Fruit fly (Drosophila melanogaster) whole organism, wandering third instar larva: Measurements from ENCODE around the gene CG12320.

ENCODE experiments used
- Abd-B ChIP-seq: fragments of >200 bp; optimal IDR thresholded peaks from 2 replicates; lab custom pipeline; 2017; ENCODE audit warnings: missing biosample characterization, missing genetic modification characterization
- CG9705 ChIP-seq: fragments of 200-800 bp; sonication (Bioruptor generic); optimal IDR thresholded peaks from 2 replicates; lab custom pipeline; 2018; ENCODE audit warnings: missing biosample characterization, mild to moderate bottlenecking, missing genetic modification characterization
- Hr78 ChIP-seq: fragments of >200 bp; optimal IDR thresholded peaks from 2 replicates; lab custom pipeline; 2017; ENCODE audit warnings: missing biosample characterization, missing genetic modification characterization
- Hr83 ChIP-seq: fragments of 200-300 bp; sonication (Bioruptor generic); optimal IDR thresholded peaks from 2 replicates; lab custom pipeline; 2016; ENCODE audit warnings: missing biosample characterization, mild to moderate bottlenecking, missing genetic modification characterization, moderate library complexity; ENCODE audit not compliant: poor library complexity, severe bottlenecking
- Mio ChIP-seq: sonication (Bioruptor generic); optimal IDR thresholded peaks from 2 replicates; lab custom pipeline; 2016; ENCODE audit warnings: missing biosample characterization, missing genetic modification characterization
- Myc ChIP-seq: fragments of >200 bp; optimal IDR thresholded peaks from 2 replicates; lab custom pipeline; 2017
- OdsH ChIP-seq: fragments of 200-800 bp; sonication (Bioruptor generic); optimal IDR thresholded peaks from 2 replicates; lab custom pipeline; 2016; ENCODE audit warnings: missing biosample characterization, mild to moderate bottlenecking, missing genetic modification characterization
- Sp1 ChIP-seq: fragments of 200-800 bp; sonication (Bioruptor generic); optimal IDR thresholded peaks from 3 replicates; lab custom pipeline; 2019; ENCODE audit warnings: missing biosample characterization, mild to moderate bottlenecking, missing genetic modification characterization, moderate library complexity
- ey ChIP-seq: fragments of 200-800 bp; sonication (Bioruptor generic); optimal IDR thresholded peaks from 2 replicates; lab custom pipeline; 2016; ENCODE audit warnings: missing biosample characterization, missing genetic modification characterization
- pan ChIP-seq: fragments of >200 bp; optimal IDR thresholded peaks from 2 replicates; lab custom pipeline; 2017
- sage ChIP-seq: fragments of 200-800 bp; sonication (Bioruptor generic); optimal IDR thresholded peaks from 2 replicates; lab custom pipeline; 2016; ENCODE audit warnings: missing biosample characterization, mild to moderate bottlenecking, missing genetic modification characterization
- woc ChIP-seq: sonication (Bioruptor generic); optimal IDR thresholded peaks from 2 replicates; lab custom pipeline; 2016; ENCODE audit warnings: missing biosample characterization, mild to moderate bottlenecking, missing genetic modification characterization

DNA sequence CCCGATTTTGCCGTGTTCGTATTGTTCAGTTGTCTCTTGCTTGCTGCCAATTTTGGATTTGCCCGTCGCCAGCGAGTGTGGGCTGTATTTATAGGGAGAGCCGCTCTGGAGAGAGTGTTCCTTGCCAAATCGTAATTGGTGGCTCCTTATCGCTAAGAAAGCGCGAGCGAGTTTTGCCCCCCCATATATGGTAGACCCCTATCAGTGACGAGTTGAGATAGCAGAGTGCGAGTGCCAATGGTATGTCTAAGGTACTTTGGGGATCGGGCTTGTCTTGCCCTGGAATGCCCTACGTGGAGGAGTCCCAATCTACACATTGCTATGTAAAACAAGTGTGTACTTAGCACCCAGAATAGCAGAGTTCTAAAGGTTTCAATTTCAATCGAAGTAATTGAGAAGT, 27.0 kb upstream of the CG12320 start, which contains the start of gene CG7142:
- TF ChIP-seq Hr83 (GFP tag; lab: Kevin White, UChicago): peak; percentile 5
- no peak for TF ChIP-seq Myc (lab: Kevin White, UChicago)
- TF ChIP-seq ey (GFP tag; lab: Kevin White, UChicago): peak; percentile 25
- TF ChIP-seq Mio (GFP tag; lab: Kevin White, UChicago): no peak
- no peak for TF ChIP-seq Hr78 (GFP tag; lab: Kevin White, UChicago)
- no peak for TF ChIP-seq Sp1 (GFP tag; lab: Kevin White, UChicago)
- TF ChIP-seq CG9705 (GFP tag; lab: Kevin White, UChicago): no peak
- TF ChIP-seq OdsH (GFP tag; lab: Kevin White, UChicago): peak; percentile 32
- no peak for TF ChIP-seq pan (lab: Kevin White, UChicago)
- TF ChIP-seq Abd-B (GFP tag; lab: Kevin White, UChicago): no peak
- no peak for TF ChIP-seq sage (GFP tag; lab: Kevin White, UChicago)
- TF ChIP-seq woc: no peak
